Worm (Caenorhabditis elegans) whole organism, young adult: Measurements from ENCODE around the gene rol-3.

Experiments
- let-526 ChIP-seq: fragments of 200-800 bp; sonication (Bioruptor generic); IDR thresholded peaks from 2 replicates; pipeline ENCODE4 v1.3.6; 2022; ENCODE audit warnings: missing genetic modification reagents, missing genetic modification characterization, missing compliant biosample characterization
- nfya-1 ChIP-seq: sonication (generic microtip); optimal IDR thresholded peaks from 2 replicates; lab custom pipeline; 2017; ENCODE audit warnings: antibody characterized with exemption, missing compliant biosample characterization, missing genetic modification characterization, borderline replicate concordance; ENCODE audit not compliant: insufficient read depth
- unc-130 ChIP-seq: sonication (generic microtip); optimal IDR thresholded peaks from 2 replicates; lab custom pipeline; 2016; ENCODE audit warnings: missing genetic modification reagents, missing genetic modification characterization, missing compliant biosample characterization
- ztf-28 ChIP-seq: fragments of 200-800 bp; sonication (Bioruptor generic); IDR thresholded peaks from 2 replicates; pipeline ENCODE4 v1.3.6; 2022; ENCODE audit warnings: missing genetic modification reagents, missing genetic modification characterization, missing compliant biosample characterization

- no peak for TF ChIP-seq let-526 (GFP tag; lab: Robert Waterston, UW)
- TF ChIP-seq unc-130 (GFP tag; lab: Kevin White, UChicago): no peak
- no peak for TF ChIP-seq nfya-1 (tag; lab: Kevin White, UChicago)
- no peak for TF ChIP-seq ztf-28 (GFP tag; lab: Robert Waterston, UW)
Observed at ce11 chrV:8178914-8179542, 59.2 kb downstream of the rol-3 start, which contains the start of gene srp-7.
